Fruit fly (Drosophila melanogaster): ENCODE data around the gene Gsc.

Gene Gsc

dm6 chr2L:552432-552929 is 42.0 kb downstream of the Gsc start, which contains the start of gene Ets21C:
Ets21C (minus strand) TSS chr2L:552923.
- TF ChIP-seq Rel (GFP tag; optimal IDR thresholded peaks at IDR 0.05) (peak; percentile 27), Rel (tag; optimal IDR thresholded peaks at IDR 0.05) (peak; percentile 74), h (GFP tag; optimal IDR thresholded peaks at IDR 0.05) (peak; percentile 51), HLH106 (tag; optimal IDR thresholded peaks at IDR 0.05) (no peak), Abd-B (GFP tag; optimal IDR thresholded peaks at IDR 0.05) (no peak), sage (GFP tag; optimal IDR thresholded peaks at IDR 0.05) (no peak), tai (GFP tag; optimal IDR thresholded peaks at IDR 0.05) (no peak), Sp1 (GFP tag; optimal IDR thresholded peaks at IDR 0.05) (peak; percentile 26), dl (GFP tag; optimal IDR thresholded peaks at IDR 0.05; ENCODE audit: insufficient read depth in 1 of 2, partially characterized antibody in 2 of 2) (peak; percentile 35 to 39), rgr (GFP tag; optimal IDR thresholded peaks at IDR 0.05) (peak; percentile 2), OdsH (GFP tag; optimal IDR thresholded peaks at IDR 0.05) (peak; percentile 43), Dif (GFP tag; optimal IDR thresholded peaks at IDR 0.05; ENCODE audit: partially characterized antibody) (peak; percentile 69), Jra (GFP tag; optimal IDR thresholded peaks at IDR 0.05) (peak; percentile 91), GATAd (GFP tag; optimal IDR thresholded peaks at IDR 0.05) (no peak), Hr83 (GFP tag; optimal IDR thresholded peaks at IDR 0.05; ENCODE audit: poor library complexity, severe bottlenecking) (peak; percentile 61), dsf (GFP tag; optimal IDR thresholded peaks at IDR 0.05; ENCODE audit: borderline replicate concordance) (no peak), fru (GFP tag; optimal IDR thresholded peaks at IDR 0.05) (no peak), Hnf4 (GFP tag; optimal IDR thresholded peaks at IDR 0.05) (no peak), lola (GFP tag; optimal IDR thresholded peaks at IDR 0.05) (no peak), foxo (GFP tag; optimal IDR thresholded peaks at IDR 0.05) (no peak)

- TF ChIP-seq Hr78 (GFP tag; optimal IDR thresholded peaks at IDR 0.05) (no peak), Abd-B (GFP tag; optimal IDR thresholded peaks at IDR 0.05) (no peak)
These were observed 44.8 kb downstream of the Gsc start for dm6 chr2L:549637-550036.

dm6 chr2L:547978-548377 is 46.5 kb downstream of the Gsc start:
- TF ChIP-seq br (GFP tag; optimal IDR thresholded peaks at IDR 0.05) (no peak), foxo (GFP tag; optimal IDR thresholded peaks at IDR 0.05) (no peak), lola (GFP tag; optimal IDR thresholded peaks at IDR 0.05) (no peak), Sp1 (GFP tag; optimal IDR thresholded peaks at IDR 0.05) (no peak), N (GFP tag; optimal IDR thresholded peaks at IDR 0.05) (peak; percentile 50), GATAd (GFP tag; optimal IDR thresholded peaks at IDR 0.05) (no peak)

- no peak for TF ChIP-seq Hr78 (GFP tag; optimal IDR thresholded peaks at IDR 0.05)
- no peak for TF ChIP-seq Rel (GFP tag; optimal IDR thresholded peaks at IDR 0.05)
- TF ChIP-seq Rel (tag; optimal IDR thresholded peaks at IDR 0.05), result peak; percentile 97
These were observed 49.9 kb downstream of the Gsc start, which contains the start of the genes Spp and nAChRbeta3 for dm6 chr2L:544444-545179. Spp (minus strand) TSS chr2L:544653. nAChRbeta3 (plus strand) TSS chr2L:545129.

dm6 chr2L:543799-544198 is 50.7 kb downstream of the Gsc start:
- TF ChIP-seq dsf (GFP tag; optimal IDR thresholded peaks at IDR 0.05; ENCODE audit: borderline replicate concordance) (no peak), h (GFP tag; optimal IDR thresholded peaks at IDR 0.05) (no peak), rgr (GFP tag; optimal IDR thresholded peaks at IDR 0.05) (no peak), Sp1 (GFP tag; optimal IDR thresholded peaks at IDR 0.05) (no peak), Hr83 (GFP tag; optimal IDR thresholded peaks at IDR 0.05; ENCODE audit: poor library complexity, severe bottlenecking) (no peak), Dif (GFP tag; optimal IDR thresholded peaks at IDR 0.05; ENCODE audit: partially characterized antibody) (no peak), CrebA (GFP tag; optimal IDR thresholded peaks at IDR 0.05; ENCODE audit: borderline replicate concordance) (no peak), HLH106 (tag; optimal IDR thresholded peaks at IDR 0.05) (no peak), Abd-B (GFP tag; optimal IDR thresholded peaks at IDR 0.05) (no peak), Vsx2 (GFP tag; optimal IDR thresholded peaks at IDR 0.05; ENCODE audit: partially characterized antibody) (no peak), CG32264 (GFP tag; optimal IDR thresholded peaks at IDR 0.05) (no peak)

All from whole organism, wandering third instar larva.